Fruit fly (Drosophila melanogaster): ENCODE measurements around the gene CG17896.

CG17896 gene

dm6 chrX:529724-530603 lies 36.7 kb upstream of the CG17896 start, which contains the start of the genes CG4293 and Appl:
Gene CG4293, minus strand, starts transcription at chrX:530291.
Gene Appl, plus strand, starts transcription at chrX:530501.
- TF ChIP-seq GATAd (GFP tag; optimal IDR thresholded peaks at IDR 0.05) (no peak), Jra (GFP tag; optimal IDR thresholded peaks at IDR 0.05) (no peak), Myc (optimal IDR thresholded peaks at IDR 0.05) (peak; percentile 46), rgr (GFP tag; optimal IDR thresholded peaks at IDR 0.05) (peak; percentile 6)

- no peak for TF ChIP-seq foxo (GFP tag; optimal IDR thresholded peaks at IDR 0.05)
- peak; percentile 51 for TF ChIP-seq sv (GFP tag; optimal IDR thresholded peaks at IDR 0.05)
Measured at dm6 chrX:526479-527071, 33.3 kb upstream of the CG17896 start.

DNA sequence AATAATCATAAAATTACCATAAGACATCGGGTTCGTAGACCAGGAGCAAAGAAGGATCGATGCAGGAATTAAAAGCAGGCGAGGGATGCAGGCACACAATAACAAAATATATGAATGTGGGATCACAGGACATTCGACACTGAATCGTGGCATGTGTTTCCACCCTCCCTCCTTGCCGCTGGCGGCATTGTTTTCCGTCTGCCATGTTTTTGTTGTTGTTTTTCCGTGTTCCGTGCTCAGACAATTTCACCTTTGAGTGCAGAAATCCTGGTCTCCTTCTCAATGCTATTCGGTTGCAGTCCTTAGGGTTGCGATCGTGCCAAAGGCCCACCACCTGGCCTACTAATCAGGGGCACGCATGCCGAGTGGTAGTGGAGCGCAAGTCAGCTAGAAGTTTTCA lies 32.3 kb upstream of the CG17896 start:
- TF ChIP-seq Hnf4 (GFP tag; optimal IDR thresholded peaks at IDR 0.05) (no peak), tai (GFP tag; optimal IDR thresholded peaks at IDR 0.05) (no peak), CG9705 (GFP tag; optimal IDR thresholded peaks at IDR 0.05) (no peak), jim (GFP tag; optimal IDR thresholded peaks at IDR 0.05) (no peak), Dif (GFP tag; optimal IDR thresholded peaks at IDR 0.05; ENCODE audit: partially characterized antibody) (no peak), HLH106 (tag; optimal IDR thresholded peaks at IDR 0.05) (no peak), OdsH (GFP tag; optimal IDR thresholded peaks at IDR 0.05) (no peak), rgr (GFP tag; optimal IDR thresholded peaks at IDR 0.05) (no peak), fru (GFP tag; optimal IDR thresholded peaks at IDR 0.05) (no peak), Sp1 (GFP tag; optimal IDR thresholded peaks at IDR 0.05) (no peak), dl (GFP tag; optimal IDR thresholded peaks at IDR 0.05; ENCODE audit: insufficient read depth in 1 of 2, partially characterized antibody in 2 of 2) (no peak), psq (GFP tag; optimal IDR thresholded peaks at IDR 0.05) (no peak), foxo (GFP tag; optimal IDR thresholded peaks at IDR 0.05) (no peak), sv (GFP tag; optimal IDR thresholded peaks at IDR 0.05) (no peak), Abd-B (GFP tag; optimal IDR thresholded peaks at IDR 0.05) (no peak), br (GFP tag; optimal IDR thresholded peaks at IDR 0.05) (no peak)

dm6 chrX:524331-524730 lies 31.0 kb upstream of the CG17896 start:
- TF ChIP-seq Hr83 (GFP tag; optimal IDR thresholded peaks at IDR 0.05; ENCODE audit: poor library complexity, severe bottlenecking) (no peak), sage (GFP tag; optimal IDR thresholded peaks at IDR 0.05) (no peak), HLH106 (tag; optimal IDR thresholded peaks at IDR 0.05) (peak; percentile 16), woc (GFP tag; optimal IDR thresholded peaks at IDR 0.05) (peak; percentile 49), h (GFP tag; optimal IDR thresholded peaks at IDR 0.05) (peak; percentile 12), dsf (GFP tag; optimal IDR thresholded peaks at IDR 0.05; ENCODE audit: borderline replicate concordance) (no peak), tai (GFP tag; optimal IDR thresholded peaks at IDR 0.05) (no peak), dmrt93B (GFP tag; optimal IDR thresholded peaks at IDR 0.05) (no peak), br (GFP tag; optimal IDR thresholded peaks at IDR 0.05) (no peak), rgr (GFP tag; optimal IDR thresholded peaks at IDR 0.05) (no peak), N (GFP tag; optimal IDR thresholded peaks at IDR 0.05) (no peak), Jra (GFP tag; optimal IDR thresholded peaks at IDR 0.05) (no peak), sv (GFP tag; optimal IDR thresholded peaks at IDR 0.05) (no peak), foxo (GFP tag; optimal IDR thresholded peaks at IDR 0.05) (peak in 1 of 2 experiments; percentile 20), fru (GFP tag; optimal IDR thresholded peaks at IDR 0.05) (peak; percentile 2), OdsH (GFP tag; optimal IDR thresholded peaks at IDR 0.05) (no peak), usp (GFP tag; optimal IDR thresholded peaks at IDR 0.05) (no peak), Myc (optimal IDR thresholded peaks at IDR 0.05) (no peak), Vsx2 (GFP tag; optimal IDR thresholded peaks at IDR 0.05; ENCODE audit: partially characterized antibody) (no peak)

dm6 chrX:523179-523851 lies 30.0 kb upstream of the CG17896 start, which contains the start of gene elav:
Gene elav, minus strand, starts transcription at chrX:523226.
- TF ChIP-seq rgr (GFP tag; optimal IDR thresholded peaks at IDR 0.05) (peak; percentile 98), Vsx2 (GFP tag; optimal IDR thresholded peaks at IDR 0.05; ENCODE audit: partially characterized antibody) (no peak), pan (optimal IDR thresholded peaks at IDR 0.05) (no peak), brk (GFP tag; optimal IDR thresholded peaks at IDR 0.05) (peak; percentile 95), Abd-B (GFP tag; optimal IDR thresholded peaks at IDR 0.05) (no peak), Hnf4 (GFP tag; optimal IDR thresholded peaks at IDR 0.05) (peak; percentile 95), OdsH (GFP tag; optimal IDR thresholded peaks at IDR 0.05) (peak; percentile 98), Jra (GFP tag; optimal IDR thresholded peaks at IDR 0.05) (peak; percentile 82), psq (GFP tag; optimal IDR thresholded peaks at IDR 0.05) (peak; percentile 94), dl (GFP tag; optimal IDR thresholded peaks at IDR 0.05; ENCODE audit: insufficient read depth in 1 of 2, partially characterized antibody in 2 of 2) (peak; percentile 61 to 88), foxo (GFP tag; optimal IDR thresholded peaks at IDR 0.05) (peak; percentile 65 to 99), CG32264 (GFP tag; optimal IDR thresholded peaks at IDR 0.05) (peak; percentile 88), GATAd (GFP tag; optimal IDR thresholded peaks at IDR 0.05) (peak; percentile 58), HLH106 (tag; optimal IDR thresholded peaks at IDR 0.05) (peak; percentile 99), Dif (GFP tag; optimal IDR thresholded peaks at IDR 0.05; ENCODE audit: partially characterized antibody) (peak; percentile 75), woc (GFP tag; optimal IDR thresholded peaks at IDR 0.05) (peak; percentile 94), ey (GFP tag; optimal IDR thresholded peaks at IDR 0.05) (peak; percentile 98), dmrt93B (GFP tag; optimal IDR thresholded peaks at IDR 0.05) (peak; percentile 97), fru (GFP tag; optimal IDR thresholded peaks at IDR 0.05) (peak; percentile 98), Rel (GFP tag; optimal IDR thresholded peaks at IDR 0.05) (peak; percentile 93), Rel (tag; optimal IDR thresholded peaks at IDR 0.05) (peak; percentile 92), sage (GFP tag; optimal IDR thresholded peaks at IDR 0.05) (peak; percentile 93), CrebA (GFP tag; optimal IDR thresholded peaks at IDR 0.05; ENCODE audit: borderline replicate concordance) (no peak)

Measured in whole organism, wandering third instar larva.